Fruit fly (Drosophila melanogaster) whole organism, embryonic: Measurements from ENCODE around the gene CG32983.

Experiments used
- CG10267 ChIP-seq: fragments of 200-800 bp; sonication (Bioruptor generic); optimal IDR thresholded peaks from 2 replicates; lab custom pipeline; 2018; ENCODE audit warnings: missing biosample characterization, mild to moderate bottlenecking, missing genetic modification characterization, moderate library complexity
- CG10321 ChIP-seq: fragments of 200-800 bp; sonication (Bioruptor generic); IDR thresholded peaks from 2 replicates; pipeline ENCODE4 v1.3.6; 2022; ENCODE audit warnings: missing biosample characterization, missing genetic modification characterization
- CG15011 ChIP-seq: fragments of 200-800 bp; sonication (Bioruptor generic); optimal IDR thresholded peaks from 3 replicates; lab custom pipeline; 2018; ENCODE audit warnings: missing biosample characterization, mild to moderate bottlenecking, missing genetic modification characterization
- CG1529 ChIP-seq: fragments of 200-800 bp; sonication (Bioruptor generic); optimal IDR thresholded peaks from 3 replicates; lab custom pipeline; 2018; ENCODE audit warnings: missing biosample characterization, missing genetic modification characterization
- CG15479 ChIP-seq: fragments of 200-800 bp; sonication (Bioruptor generic); optimal IDR thresholded peaks from 3 replicates; lab custom pipeline; 2019; ENCODE audit warnings: missing biosample characterization, mild to moderate bottlenecking, missing genetic modification characterization, moderate library complexity
- CG16863 ChIP-seq: fragments of 200-800 bp; sonication (Bioruptor generic); optimal IDR thresholded peaks from 3 replicates; lab custom pipeline; 2016; ENCODE audit warnings: missing biosample characterization, missing genetic modification characterization
- CG17186 ChIP-seq: fragments of 200-800 bp; sonication (Bioruptor generic); optimal IDR thresholded peaks from 3 replicates; lab custom pipeline; 2017; ENCODE audit warnings: missing biosample characterization, missing genetic modification reagents, missing genetic modification characterization
- CG17359 ChIP-seq: fragments of 200-800 bp; sonication (Bioruptor generic); optimal IDR thresholded peaks from 3 replicates; lab custom pipeline; 2018; ENCODE audit warnings: missing biosample characterization, mild to moderate bottlenecking, missing genetic modification characterization, moderate library complexity
- CG17612 ChIP-seq: fragments of 200-800 bp; sonication (Bioruptor generic); IDR thresholded peaks from 2 replicates; pipeline ENCODE4 v1.3.6; 2022; ENCODE audit warnings: missing biosample characterization, missing genetic modification characterization
- CG2712 ChIP-seq: fragments of 200-800 bp; optimal IDR thresholded peaks from 3 replicates; lab custom pipeline; 2019; ENCODE audit warnings: missing biosample characterization, mild to moderate bottlenecking, missing genetic modification characterization, moderate library complexity
- CG31388 ChIP-seq: fragments of 200-800 bp; sonication (Bioruptor generic); optimal IDR thresholded peaks from 2 replicates; lab custom pipeline; 2016; ENCODE audit warnings: missing biosample characterization, missing genetic modification characterization
- CG3163 ChIP-seq: fragments of 200-800 bp; sonication (Bioruptor generic); optimal IDR thresholded peaks from 3 replicates; lab custom pipeline; 2016; ENCODE audit warnings: missing biosample characterization, missing genetic modification characterization
- CG4282 ChIP-seq: fragments of 200-800 bp; sonication (Bioruptor generic); optimal IDR thresholded peaks from 2 replicates; lab custom pipeline; 2016; ENCODE audit warnings: missing biosample characterization, missing genetic modification characterization
- CG8290 ChIP-seq, 3 experiments: fragments of 200-800 bp; sonication (Bioruptor generic); optimal IDR thresholded peaks; 2 replicates each; lab custom pipeline; 2016 to 2019; ENCODE audit warnings: missing biosample characterization in 3 of 3, missing genetic modification characterization in 3 of 3, mild to moderate bottlenecking in 2 of 3, moderate library complexity in 1 of 3
- CG8388 ChIP-seq: fragments of 200-800 bp; sonication (Bioruptor generic); optimal IDR thresholded peaks from 2 replicates; lab custom pipeline; 2019; ENCODE audit warnings: missing biosample characterization, mild to moderate bottlenecking, missing genetic modification characterization, moderate library complexity
- CG8765 ChIP-seq: fragments of 200-800 bp; sonication (Bioruptor generic); IDR thresholded peaks from 2 replicates; pipeline ENCODE4 v1.3.6; 2022; ENCODE audit warnings: missing biosample characterization, missing genetic modification characterization
- CoRest ChIP-seq: fragments of 200-800 bp; sonication (Bioruptor generic); optimal IDR thresholded peaks from 3 replicates; lab custom pipeline; 2018; ENCODE audit warnings: missing biosample characterization, mild to moderate bottlenecking, missing genetic modification characterization, moderate library complexity
- Dref ChIP-seq: fragments of 200-800 bp; sonication (Bioruptor generic); IDR thresholded peaks from 2 replicates; pipeline ENCODE4 v1.3.6; 2022; ENCODE audit warnings: missing biosample characterization, missing genetic modification characterization
- Drgx ChIP-seq: fragments of 200-800 bp; sonication (Bioruptor generic); IDR thresholded peaks from 2 replicates; pipeline ENCODE4 v1.3.6; 2022; ENCODE audit warnings: missing biosample characterization, missing genetic modification characterization
- Ets97D ChIP-seq: fragments of 200-800 bp; sonication (Bioruptor generic); optimal IDR thresholded peaks from 3 replicates; lab custom pipeline; 2016; ENCODE audit warnings: missing biosample characterization, missing genetic modification characterization
- Fer2 ChIP-seq: fragments of 200-800 bp; sonication (Bioruptor generic); optimal IDR thresholded peaks from 2 replicates; lab custom pipeline; 2018; ENCODE audit warnings: missing biosample characterization, mild to moderate bottlenecking, missing genetic modification characterization, moderate library complexity
- Kr ChIP-seq: fragments of 200-800 bp; sonication (Bioruptor generic); optimal IDR thresholded peaks from 2 replicates; lab custom pipeline; 2017; ENCODE audit warnings: missing biosample characterization, mild to moderate bottlenecking, missing genetic modification characterization
- Mad ChIP-seq: fragments of 200-800 bp; sonication (Bioruptor generic); optimal IDR thresholded peaks from 2 replicates; lab custom pipeline; 2016; ENCODE audit warnings: missing biosample characterization, missing genetic modification characterization
- NC2α ChIP-seq: fragments of 200-800 bp; sonication (Bioruptor generic); optimal IDR thresholded peaks from 2 replicates; lab custom pipeline; 2016; ENCODE audit warnings: missing biosample characterization, missing genetic modification characterization
- NFAT ChIP-seq: fragments of 200-800 bp; sonication (Bioruptor generic); IDR thresholded peaks from 2 replicates; pipeline ENCODE4 v1.3.6; 2022; ENCODE audit warnings: missing biosample characterization, missing genetic modification characterization
- PHDP ChIP-seq: fragments of 200-800 bp; sonication (Bioruptor generic); optimal IDR thresholded peaks from 3 replicates; lab custom pipeline; 2018; ENCODE audit warnings: missing biosample characterization, mild to moderate bottlenecking, missing genetic modification characterization, moderate library complexity
- Sin3A ChIP-seq: fragments of >200 bp; optimal IDR thresholded peaks from 2 replicates; lab custom pipeline; 2018
- Sox100B ChIP-seq: fragments of 200-800 bp; sonication (Bioruptor generic); optimal IDR thresholded peaks from 3 replicates; lab custom pipeline; 2018; ENCODE audit warnings: missing biosample characterization, mild to moderate bottlenecking, missing genetic modification characterization
- Sox102F ChIP-seq: fragments of 200-800 bp; sonication (Bioruptor generic); optimal IDR thresholded peaks from 2 replicates; lab custom pipeline; 2018; ENCODE audit warnings: missing biosample characterization, mild to moderate bottlenecking, missing genetic modification characterization, moderate library complexity
- Sry-β ChIP-seq: fragments of 200-800 bp; sonication (Bioruptor generic); optimal IDR thresholded peaks from 2 replicates; lab custom pipeline; 2018; ENCODE audit warnings: missing biosample characterization, mild to moderate bottlenecking, missing genetic modification characterization, moderate library complexity
- Tbp ChIP-seq: fragments of >200 bp; optimal IDR thresholded peaks from 2 replicates; lab custom pipeline; 2018; ENCODE audit warnings: missing biosample characterization, missing genetic modification characterization
- aop ChIP-seq: fragments of 200-800 bp; sonication (Bioruptor generic); IDR thresholded peaks from 2 replicates; pipeline ENCODE4 v1.3.6; 2022; ENCODE audit warnings: missing biosample characterization, missing genetic modification characterization
- ap ChIP-seq: fragments of 200-800 bp; sonication (Bioruptor generic); IDR thresholded peaks from 2 replicates; pipeline ENCODE4 v1.3.6; 2022; ENCODE audit warnings: missing biosample characterization, missing genetic modification characterization
- da ChIP-seq: fragments of 200-800 bp; sonication (Bioruptor generic); optimal IDR thresholded peaks from 2 replicates; lab custom pipeline; 2016; ENCODE audit warnings: missing biosample characterization, missing genetic modification characterization
- emc ChIP-seq: fragments of 200-800 bp; sonication (Bioruptor generic); optimal IDR thresholded peaks from 2 replicates; lab custom pipeline; 2016; ENCODE audit warnings: missing biosample characterization, missing genetic modification characterization
- ewg ChIP-seq: fragments of 200-800 bp; sonication (Bioruptor generic); optimal IDR thresholded peaks from 3 replicates; lab custom pipeline; 2017; ENCODE audit warnings: mild to moderate bottlenecking, missing biosample characterization, missing genetic modification reagents, missing genetic modification characterization
- eyg ChIP-seq: fragments of 200-800 bp; sonication (Bioruptor generic); optimal IDR thresholded peaks from 3 replicates; lab custom pipeline; 2016; ENCODE audit warnings: missing biosample characterization, missing genetic modification characterization
- fru ChIP-seq: fragments of >200 bp; optimal IDR thresholded peaks from 2 replicates; lab custom pipeline; 2017
- gce ChIP-seq: fragments of 200-800 bp; sonication (Bioruptor generic); IDR thresholded peaks from 3 replicates; pipeline ENCODE4 v1.3.6; 2022; ENCODE audit warnings: missing biosample characterization, missing genetic modification characterization
- grau ChIP-seq: fragments of 200-800 bp; optimal IDR thresholded peaks from 3 replicates; lab custom pipeline; 2019; ENCODE audit warnings: missing biosample characterization, mild to moderate bottlenecking, missing genetic modification characterization, moderate library complexity
- hb ChIP-seq: fragments of 200-800 bp; sonication (Bioruptor generic); IDR thresholded peaks from 3 replicates; pipeline ENCODE4 v1.3.6; 2022; ENCODE audit warnings: missing biosample characterization, missing genetic modification characterization; ENCODE audit not compliant: partially characterized antibody
- lbe ChIP-seq: fragments of 200-800 bp; sonication (Bioruptor generic); optimal IDR thresholded peaks from 2 replicates; lab custom pipeline; 2016; ENCODE audit warnings: missing biosample characterization, mild to moderate bottlenecking, missing genetic modification characterization
- pb ChIP-seq: fragments of 200-800 bp; sonication (Bioruptor generic); optimal IDR thresholded peaks from 3 replicates; lab custom pipeline; 2016; ENCODE audit warnings: missing biosample characterization, missing genetic modification characterization
- ro ChIP-seq: fragments of 200-800 bp; sonication (Bioruptor generic); IDR thresholded peaks from 2 replicates; pipeline ENCODE4 v1.3.6; 2022; ENCODE audit warnings: missing biosample characterization, missing genetic modification characterization
- salm ChIP-seq: fragments of 200-800 bp; sonication (Bioruptor generic); optimal IDR thresholded peaks from 2 replicates; lab custom pipeline; 2018; ENCODE audit warnings: missing biosample characterization, mild to moderate bottlenecking, missing genetic modification characterization
- scrt ChIP-seq: fragments of 200-800 bp; sonication (Bioruptor generic); optimal IDR thresholded peaks from 2 replicates; lab custom pipeline; 2018; ENCODE audit warnings: missing biosample characterization, mild to moderate bottlenecking, missing genetic modification characterization, moderate library complexity
- sens ChIP-seq: fragments of 200-800 bp; sonication (Bioruptor generic); peaks from one replicate; lab custom pipeline; 2016; ENCODE audit warnings: missing biosample characterization, missing genetic modification characterization
- sens-2 ChIP-seq: fragments of 200-800 bp; sonication (Bioruptor generic); IDR thresholded peaks from 2 replicates; pipeline ENCODE4 v1.3.6; 2022; ENCODE audit warnings: missing biosample characterization, missing genetic modification characterization
- shn ChIP-seq: fragments of 200-800 bp; sonication (Bioruptor generic); optimal IDR thresholded peaks from 3 replicates; lab custom pipeline; 2016; ENCODE audit warnings: missing biosample characterization, missing genetic modification characterization
- wdn ChIP-seq: fragments of 200-800 bp; sonication (Bioruptor generic); IDR thresholded peaks from 2 replicates; pipeline ENCODE4 v1.3.6; 2022; ENCODE audit warnings: missing biosample characterization, missing genetic modification characterization
- wek ChIP-seq: fragments of 200-800 bp; sonication (Bioruptor generic); optimal IDR thresholded peaks from 3 replicates; lab custom pipeline; 2018; ENCODE audit warnings: missing biosample characterization, mild to moderate bottlenecking, missing genetic modification characterization, moderate library complexity

Gene CG32983

DNA sequence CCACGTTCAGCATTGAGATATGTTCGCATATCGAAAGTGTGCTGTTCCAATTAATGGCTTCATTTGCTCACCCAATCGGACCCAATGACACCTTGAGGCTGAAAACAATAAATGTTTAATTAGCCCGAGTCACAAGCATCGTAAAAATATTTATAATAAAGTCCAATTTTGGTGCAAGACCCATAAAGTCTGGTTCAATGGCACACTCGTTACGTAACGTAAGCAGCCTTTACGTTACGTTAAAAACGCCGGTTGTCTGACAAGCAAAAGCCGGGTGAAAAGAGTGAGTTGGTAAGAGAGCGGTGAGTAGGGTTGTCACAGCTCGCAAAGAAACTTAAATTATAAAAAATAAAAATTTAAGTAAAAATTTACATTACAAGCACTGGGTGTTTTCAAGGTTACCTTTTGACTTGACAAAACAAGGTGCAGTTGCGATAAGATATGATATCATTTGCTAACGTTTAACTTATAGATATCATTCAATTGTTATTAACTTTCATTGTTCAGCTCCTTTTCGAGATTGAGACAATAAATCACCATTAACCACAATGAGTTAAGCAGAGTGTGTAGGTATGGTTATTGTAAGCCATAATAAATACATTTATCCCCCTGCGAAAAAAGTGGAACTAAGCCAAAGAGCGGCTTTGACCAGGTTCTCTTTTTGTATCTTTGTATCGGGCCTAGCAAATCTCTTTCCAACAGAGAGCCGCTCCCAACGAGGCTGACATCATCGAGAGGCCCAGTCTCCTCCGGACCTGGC, 32.5 kb downstream of the CG32983 start (continued):
- TF ChIP-seq CG15479 = no peak
- no peak for TF ChIP-seq CG1529 (GFP tag; lab: Kevin White, UChicago)
- TF ChIP-seq wek (GFP tag; lab: Kevin White, UChicago) = no peak
- peak; percentile 65 for TF ChIP-seq CoRest (tag; lab: Kevin White, UChicago)
- peak; percentile 42 for TF ChIP-seq scrt (GFP tag; lab: Kevin White, UChicago)
- no peak for TF ChIP-seq shn (GFP tag; lab: Kevin White, UChicago)
- peak; percentile 20 for TF ChIP-seq Fer2
- TF ChIP-seq lbe (GFP tag; lab: Kevin White, UChicago) = peak; percentile 54
- TF ChIP-seq Kr (GFP tag; lab: Kevin White, UChicago) = no peak
- no peak for TF ChIP-seq ro (GFP tag; lab: Robert Waterston, UW)
- TF ChIP-seq sens (GFP tag; lab: Kevin White, UChicago) = peak; percentile 80
- TF ChIP-seq Sin3A = no peak
- TF ChIP-seq Ets97D = no peak
- TF ChIP-seq emc = no peak
- peak; percentile 60; the same call in 1 of the 2 replicates for TF ChIP-seq Drgx (GFP tag; lab: Robert Waterston, UW)
- TF ChIP-seq sens-2 = no peak
- TF ChIP-seq gce (GFP tag; lab: Robert Waterston, UW) = no peak
- TF ChIP-seq salm (tag; lab: Kevin White, UChicago) = peak; percentile 12
- TF ChIP-seq Sox102F = peak; percentile 52
- no peak for TF ChIP-seq CG10321 (GFP tag; lab: Robert Waterston, UW)
- TF ChIP-seq Sox100B (GFP tag; lab: Kevin White, UChicago) = peak; percentile 49
- TF ChIP-seq fru (lab: Kevin White, UChicago) = no peak
- no peak for TF ChIP-seq CG31388 (GFP tag; lab: Kevin White, UChicago)
- TF ChIP-seq hb (GFP tag; lab: Robert Waterston, UW) = no peak
- TF ChIP-seq CG2712 (tag; lab: Kevin White, UChicago) = peak; percentile 68
- TF ChIP-seq CG17359 (tag; lab: Kevin White, UChicago) = peak; percentile 49
- TF ChIP-seq ewg (GFP tag; lab: Kevin White, UChicago) = no peak
- TF ChIP-seq PHDP (tag; lab: Kevin White, UChicago) = peak; percentile 51
- no peak for TF ChIP-seq NC2α (GFP tag; lab: Kevin White, UChicago)
- TF ChIP-seq grau = peak; percentile 68
- no peak for TF ChIP-seq CG16863 (GFP tag; lab: Kevin White, UChicago)
- TF ChIP-seq CG15011 = peak; percentile 27
- peak; percentile 29 for TF ChIP-seq CG10267 (tag; lab: Kevin White, UChicago)
- no peak for TF ChIP-seq Dref (GFP tag; lab: Robert Waterston, UW)
- peak; percentile 93 for TF ChIP-seq CG3163 (GFP tag; lab: Kevin White, UChicago)
- TF ChIP-seq aop (GFP tag; lab: Robert Waterston, UW) = no peak
- TF ChIP-seq Sry-β (GFP tag; lab: Kevin White, UChicago) = no peak
- TF ChIP-seq CG17612 (GFP tag; lab: Robert Waterston, UW) = no peak
- TF ChIP-seq wdn (GFP tag; lab: Robert Waterston, UW) = no peak
- no peak for TF ChIP-seq CG8765
- TF ChIP-seq pb (GFP tag; lab: Kevin White, UChicago) = no peak
- TF ChIP-seq CG17186 (GFP tag; lab: Kevin White, UChicago) = no peak
- no peak for TF ChIP-seq Tbp (GFP tag; lab: Kevin White, UChicago)
- no peak for TF ChIP-seq Mad (GFP tag; lab: Kevin White, UChicago)
- TF ChIP-seq eyg (GFP tag; lab: Kevin White, UChicago) = no peak
- no peak for TF ChIP-seq CG8290 (GFP tag; optimal IDR thresholded peaks at IDR 0.05; lab: Kevin White, UChicago)
- TF ChIP-seq CG8290 (tag; optimal IDR thresholded peaks at IDR 0.05; lab: Kevin White, UChicago) = peak in 1 of 2 experiments; percentile 15
- TF ChIP-seq ap (GFP tag; lab: Robert Waterston, UW) = no peak
- TF ChIP-seq CG8388 (GFP tag; lab: Kevin White, UChicago) = no peak
- TF ChIP-seq da (GFP tag; lab: Kevin White, UChicago) = no peak
- TF ChIP-seq CG4282 (GFP tag; lab: Kevin White, UChicago) = no peak
- 0 out of 2 replicates have a peak, but pooled peaks have one; percentile 4 for TF ChIP-seq NFAT
